Fruit fly (Drosophila melanogaster) whole organism, embryonic: Measurements from ENCODE around the gene Ubi-p5E.

Experiments used
- Aef1 ChIP-seq: fragments of 200-800 bp; sonication (Bioruptor generic); IDR thresholded peaks from 3 replicates; pipeline ENCODE4 v1.3.6; 2022; ENCODE audit warnings: missing biosample characterization, missing genetic modification characterization
- Antp ChIP-seq: fragments of 200-800 bp; sonication (Bioruptor generic); optimal IDR thresholded peaks from 3 replicates; lab custom pipeline; 2016; ENCODE audit warnings: missing biosample characterization, missing genetic modification characterization
- CG10321 ChIP-seq: fragments of 200-800 bp; sonication (Bioruptor generic); IDR thresholded peaks from 2 replicates; pipeline ENCODE4 v1.3.6; 2022; ENCODE audit warnings: missing biosample characterization, missing genetic modification characterization
- CG12155 ChIP-seq: fragments of 200-800 bp; sonication (Bioruptor generic); optimal IDR thresholded peaks from 3 replicates; lab custom pipeline; 2016; ENCODE audit warnings: missing biosample characterization, missing genetic modification characterization
- CG1529 ChIP-seq: fragments of 200-800 bp; sonication (Bioruptor generic); optimal IDR thresholded peaks from 3 replicates; lab custom pipeline; 2018; ENCODE audit warnings: missing biosample characterization, missing genetic modification characterization
- CG15514 ChIP-seq: fragments of 200-800 bp; sonication (Bioruptor generic); optimal IDR thresholded peaks from 3 replicates; lab custom pipeline; 2017; ENCODE audit warnings: missing biosample characterization, missing genetic modification characterization, mild to moderate bottlenecking, moderate library complexity, missing genetic modification reagents
- CG1647 ChIP-seq: fragments of 200-800 bp; sonication (Bioruptor generic); optimal IDR thresholded peaks from 3 replicates; lab custom pipeline; 2016; ENCODE audit warnings: missing biosample characterization, missing genetic modification characterization
- CG17802 ChIP-seq: fragments of 200-800 bp; sonication (Bioruptor generic); optimal IDR thresholded peaks from 2 replicates; lab custom pipeline; 2018; ENCODE audit warnings: missing biosample characterization, mild to moderate bottlenecking, missing genetic modification characterization, moderate library complexity
- CG18599 ChIP-seq: fragments of 200-800 bp; sonication (Bioruptor generic); optimal IDR thresholded peaks from 3 replicates; lab custom pipeline; 2017; ENCODE audit warnings: missing biosample characterization, missing genetic modification characterization, mild to moderate bottlenecking, moderate library complexity, missing genetic modification reagents
- CG3065 ChIP-seq: fragments of 200-800 bp; sonication (Bioruptor generic); optimal IDR thresholded peaks from 2 replicates; lab custom pipeline; 2016; ENCODE audit warnings: missing biosample characterization, missing genetic modification characterization
- CG5953 ChIP-seq: fragments of 200-800 bp; sonication (Bioruptor generic); IDR thresholded peaks from 2 replicates; pipeline ENCODE4 v1.3.6; 2022; ENCODE audit warnings: missing biosample characterization, missing genetic modification characterization
- CG8281 ChIP-seq: fragments of 200-800 bp; sonication (Bioruptor generic); optimal IDR thresholded peaks from 2 replicates; lab custom pipeline; 2018; ENCODE audit warnings: missing biosample characterization, mild to moderate bottlenecking, missing genetic modification characterization, moderate library complexity
- CG8359 ChIP-seq: fragments of 200-800 bp; sonication (Bioruptor generic); optimal IDR thresholded peaks from 2 replicates; lab custom pipeline; 2017; ENCODE audit warnings: missing biosample characterization, mild to moderate bottlenecking, missing genetic modification characterization, borderline replicate concordance
- Chrac-16 ChIP-seq: fragments of 200-800 bp; sonication (Bioruptor generic); optimal IDR thresholded peaks from 3 replicates; lab custom pipeline; 2016; ENCODE audit warnings: missing biosample characterization, missing genetic modification characterization
- E2f2 ChIP-seq: fragments of 200-800 bp; sonication (Bioruptor generic); IDR thresholded peaks from 2 replicates; pipeline ENCODE4 v1.3.6; 2022; ENCODE audit warnings: missing biosample characterization, missing genetic modification characterization
- Eip74EF ChIP-seq, 2 experiments: fragments of 200-800 bp in 1 of 2; fragments of >200 bp in 1 of 2; sonication (Bioruptor generic) in 1 of 2; optimal IDR thresholded peaks; 2 replicates each; lab custom pipeline; 2017 to 2019; ENCODE audit warnings: missing biosample characterization in 2 of 2, missing genetic modification characterization in 2 of 2, mild to moderate bottlenecking in 1 of 2, moderate library complexity in 1 of 2
- Elba2 ChIP-seq: fragments of 200-800 bp; sonication (Bioruptor generic); optimal IDR thresholded peaks from 3 replicates; lab custom pipeline; 2016; ENCODE audit warnings: missing biosample characterization, missing genetic modification characterization
- Ets65A ChIP-seq: fragments of 200-800 bp; sonication (Bioruptor generic); peaks from one replicate; lab custom pipeline; 2016; ENCODE audit warnings: missing biosample characterization, missing genetic modification characterization
- Fer3 ChIP-seq: fragments of 200-800 bp; sonication (Bioruptor generic); optimal IDR thresholded peaks from 2 replicates; lab custom pipeline; 2018; ENCODE audit warnings: missing biosample characterization, mild to moderate bottlenecking, missing genetic modification characterization, moderate library complexity
- H2.0 ChIP-seq: fragments of 200-800 bp; sonication (Bioruptor generic); IDR thresholded peaks from 2 replicates; pipeline ENCODE4 v1.3.6; 2022; ENCODE audit warnings: missing biosample characterization, missing genetic modification characterization
- HHEX ChIP-seq: fragments of 200-800 bp; sonication (Bioruptor generic); optimal IDR thresholded peaks from 3 replicates; lab custom pipeline; 2017; ENCODE audit warnings: missing biosample characterization, mild to moderate bottlenecking, missing genetic modification characterization, missing genetic modification reagents
- Hey ChIP-seq: fragments of 200-800 bp; sonication (Bioruptor generic); optimal IDR thresholded peaks from 3 replicates; lab custom pipeline; 2018; ENCODE audit warnings: missing biosample characterization, mild to moderate bottlenecking, missing genetic modification characterization
- Jarid2 ChIP-seq: fragments of 200-800 bp; sonication (Bioruptor generic); optimal IDR thresholded peaks from 3 replicates; lab custom pipeline; 2017; ENCODE audit warnings: mild to moderate bottlenecking, missing biosample characterization, missing genetic modification reagents, missing genetic modification characterization
- MESR4 ChIP-seq: fragments of 200-800 bp; sonication (Bioruptor generic); optimal IDR thresholded peaks from 2 replicates; lab custom pipeline; 2018; ENCODE audit warnings: missing biosample characterization, mild to moderate bottlenecking, missing genetic modification characterization, moderate library complexity
- TFAM ChIP-seq: fragments of 200-800 bp; sonication (Bioruptor generic); optimal IDR thresholded peaks from 2 replicates; lab custom pipeline; 2017; ENCODE audit warnings: missing biosample characterization, missing genetic modification characterization, inconsistent platforms
- Usf ChIP-seq: fragments of 200-800 bp; sonication (Bioruptor generic); optimal IDR thresholded peaks from 2 replicates; lab custom pipeline; 2017; ENCODE audit warnings: missing genotype, missing biosample characterization, missing genetic modification characterization
- Xrp1 ChIP-seq: fragments of 200-800 bp; sonication (Bioruptor generic); IDR thresholded peaks from 2 replicates; pipeline ENCODE4 v1.3.6; 2022; ENCODE audit warnings: missing biosample characterization, missing genetic modification characterization
- amos ChIP-seq: fragments of 200-800 bp; sonication (Bioruptor generic); IDR thresholded peaks from 2 replicates; pipeline ENCODE4 v1.3.6; 2022; ENCODE audit warnings: missing biosample characterization, missing genetic modification characterization; ENCODE audit not compliant: partially characterized antibody
- br ChIP-seq: fragments of >200 bp; optimal IDR thresholded peaks from 2 replicates; lab custom pipeline; 2017
- cg ChIP-seq: fragments of 200-800 bp; sonication (Bioruptor generic); optimal IDR thresholded peaks from 3 replicates; lab custom pipeline; 2019; ENCODE audit warnings: missing biosample characterization, mild to moderate bottlenecking, missing genetic modification characterization, moderate library complexity
- chn ChIP-seq: fragments of 200-800 bp; sonication (Bioruptor generic); optimal IDR thresholded peaks from 2 replicates; lab custom pipeline; 2016; ENCODE audit warnings: missing biosample characterization, missing genetic modification characterization
- ci ChIP-seq: fragments of 200-800 bp; sonication (Bioruptor generic); IDR thresholded peaks from 3 replicates; pipeline ENCODE4 v1.3.6; 2022; ENCODE audit warnings: missing biosample characterization, missing genetic modification characterization
- crol ChIP-seq: fragments of 200-800 bp; sonication (Bioruptor generic); IDR thresholded peaks from 2 replicates; pipeline ENCODE4 v1.3.6; 2022; ENCODE audit warnings: missing biosample characterization, missing genetic modification characterization
- crp ChIP-seq, 2 experiments: fragments of 200-800 bp; sonication (Bioruptor generic); optimal IDR thresholded peaks; 2 replicates in 1 of 2; 3 replicates in 1 of 2; lab custom pipeline; 2017; ENCODE audit warnings: missing biosample characterization in 2 of 2, missing genetic modification characterization in 2 of 2, mild to moderate bottlenecking in 1 of 2, moderate library complexity in 1 of 2
- da ChIP-seq: fragments of 200-800 bp; sonication (Bioruptor generic); optimal IDR thresholded peaks from 2 replicates; lab custom pipeline; 2016; ENCODE audit warnings: missing biosample characterization, missing genetic modification characterization
- dimm ChIP-seq: fragments of 200-800 bp; sonication (Bioruptor generic); IDR thresholded peaks from 2 replicates; pipeline ENCODE4 v1.3.6; 2022; ENCODE audit warnings: missing biosample characterization, missing genetic modification characterization
- dm ChIP-seq: fragments of 200-800 bp; sonication (Bioruptor generic); optimal IDR thresholded peaks from 3 replicates; lab custom pipeline; 2016; ENCODE audit warnings: missing biosample characterization, missing genetic modification characterization
- ind ChIP-seq: fragments of 200-800 bp; sonication (Bioruptor generic); optimal IDR thresholded peaks from 3 replicates; lab custom pipeline; 2016; ENCODE audit warnings: missing biosample characterization, missing genetic modification characterization
- insv ChIP-seq, 2 experiments: fragments of 200-800 bp; sonication (Bioruptor generic); optimal IDR thresholded peaks; 3 replicates each; lab custom pipeline; 2016 to 2018; ENCODE audit warnings: missing biosample characterization in 2 of 2, missing genetic modification characterization in 2 of 2
- nerfin-1 ChIP-seq: fragments of 200-800 bp; sonication (Bioruptor generic); optimal IDR thresholded peaks from 3 replicates; lab custom pipeline; 2019; ENCODE audit warnings: missing biosample characterization, mild to moderate bottlenecking, missing genetic modification characterization, moderate library complexity
- odd ChIP-seq: fragments of 200-800 bp; sonication (Bioruptor generic); optimal IDR thresholded peaks from 2 replicates; lab custom pipeline; 2017; ENCODE audit warnings: missing biosample characterization, mild to moderate bottlenecking, missing genetic modification characterization
- pho ChIP-seq: fragments of 200-800 bp; sonication (Bioruptor generic); optimal IDR thresholded peaks from 2 replicates; lab custom pipeline; 2016; ENCODE audit warnings: missing biosample characterization, missing genetic modification characterization
- pnt ChIP-seq: fragments of 200-800 bp; sonication (Bioruptor generic); optimal IDR thresholded peaks from 3 replicates; lab custom pipeline; 2016; ENCODE audit warnings: missing biosample characterization, missing genetic modification characterization
- sc ChIP-seq, 3 experiments: fragments of >200 bp in 2 of 3; fragments of 200-800 bp in 1 of 3; sonication (Bioruptor generic) in 1 of 3; optimal IDR thresholded peaks; 2 replicates in 2 of 3; 3 replicates in 1 of 3; lab custom pipeline; 2017; ENCODE audit warnings: mild to moderate bottlenecking in 1 of 3, missing biosample characterization in 1 of 3, missing genetic modification characterization in 1 of 3, missing genetic modification reagents in 1 of 3
- seq ChIP-seq: fragments of 200-800 bp; sonication (Bioruptor generic); IDR thresholded peaks from 2 replicates; pipeline ENCODE4 v1.3.6; 2022; ENCODE audit warnings: missing biosample characterization, missing genetic modification characterization
- usp ChIP-seq: fragments of >200 bp; optimal IDR thresholded peaks from 2 replicates; lab custom pipeline; 2017; ENCODE audit warnings: missing biosample characterization, missing genetic modification characterization
- wdn ChIP-seq: fragments of 200-800 bp; sonication (Bioruptor generic); IDR thresholded peaks from 2 replicates; pipeline ENCODE4 v1.3.6; 2022; ENCODE audit warnings: missing biosample characterization, missing genetic modification characterization
- wek ChIP-seq: fragments of 200-800 bp; sonication (Bioruptor generic); optimal IDR thresholded peaks from 3 replicates; lab custom pipeline; 2018; ENCODE audit warnings: missing biosample characterization, mild to moderate bottlenecking, missing genetic modification characterization, moderate library complexity
- zen ChIP-seq: fragments of 200-800 bp; sonication (Bioruptor generic); optimal IDR thresholded peaks from 3 replicates; lab custom pipeline; 2018; ENCODE audit warnings: missing biosample characterization, mild to moderate bottlenecking, missing genetic modification characterization, moderate library complexity

The Ubi-p5E gene

dm6 chrX:6255414-6255915 lies 24.0 kb downstream of the Ubi-p5E start, which contains the start of the genes Rbcn-3A and Spx (continued):
- TF ChIP-seq Antp, result no peak
- TF ChIP-seq pho (GFP tag; lab: Kevin White, UChicago), result no peak
- no peak for TF ChIP-seq seq
- no peak for TF ChIP-seq CG17802
- no peak for TF ChIP-seq CG12155 (GFP tag; lab: Kevin White, UChicago)
- no peak for TF ChIP-seq CG8359
- no peak for TF ChIP-seq TFAM (GFP tag; lab: Kevin White, UChicago)
- TF ChIP-seq wdn, result no peak
- no peak for TF ChIP-seq Chrac-16 (GFP tag; lab: Kevin White, UChicago)
- TF ChIP-seq CG1529 (GFP tag; lab: Kevin White, UChicago), result no peak
- no peak for TF ChIP-seq HHEX (GFP tag; lab: Kevin White, UChicago)
- TF ChIP-seq Fer3, result no peak

DNA sequence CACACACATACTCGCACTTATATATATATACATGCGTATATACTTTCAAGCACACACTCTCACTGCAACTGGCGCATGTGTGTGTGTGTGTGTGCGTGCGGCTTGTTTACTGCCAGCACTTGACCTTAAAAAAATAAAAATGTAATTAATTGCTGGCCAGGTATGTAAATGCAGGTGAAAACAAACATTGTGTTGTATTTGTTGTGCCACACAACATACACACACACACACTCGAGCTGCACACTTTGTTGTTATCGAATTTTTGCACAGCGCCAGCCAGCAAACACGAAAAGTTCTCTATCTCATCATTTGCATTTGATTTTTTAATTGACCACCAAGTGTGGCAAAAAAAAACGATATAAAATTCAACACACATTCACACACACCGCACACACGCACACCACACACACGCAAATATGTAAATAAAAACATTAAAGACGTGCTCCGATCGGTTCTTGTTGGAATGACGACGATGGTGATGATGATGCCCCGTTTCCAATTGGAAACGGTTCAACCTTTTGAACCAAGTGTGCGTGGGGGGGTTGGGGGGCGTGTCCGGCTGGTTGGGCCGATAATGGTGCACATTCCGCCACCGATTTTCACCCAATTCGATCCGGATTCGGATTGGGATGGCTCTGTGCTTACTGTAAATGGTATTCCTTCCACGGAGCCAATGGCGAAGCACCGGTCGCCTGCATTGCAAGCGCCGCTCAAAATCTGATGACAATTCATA lies 24.7 kb downstream of the Ubi-p5E start:
- no peak for TF ChIP-seq crp (GFP tag; optimal IDR thresholded peaks at IDR 0.05; lab: Kevin White, UChicago)
- TF ChIP-seq Hey (tag; lab: Kevin White, UChicago), result no peak
- TF ChIP-seq amos (GFP tag; lab: Robert Waterston, UW), result no peak
- peak; percentile 83 for TF ChIP-seq Elba2 (GFP tag; lab: Kevin White, UChicago)
- no peak for TF ChIP-seq Ets65A (GFP tag; lab: Kevin White, UChicago)
- TF ChIP-seq CG3065 (GFP tag; lab: Kevin White, UChicago), result no peak
- peak; percentile 19 for TF ChIP-seq nerfin-1 (tag; lab: Kevin White, UChicago)
- TF ChIP-seq da (GFP tag; lab: Kevin White, UChicago), result no peak
- TF ChIP-seq zen (tag; lab: Kevin White, UChicago), result no peak
- TF ChIP-seq CG15514 (GFP tag; lab: Kevin White, UChicago), result no peak
- no peak for TF ChIP-seq usp (GFP tag; lab: Kevin White, UChicago)
- TF ChIP-seq CG1647, result no peak
- no peak for TF ChIP-seq dimm (GFP tag; lab: Robert Waterston, UW)
- no peak for TF ChIP-seq CG8281 (tag; lab: Kevin White, UChicago)
- TF ChIP-seq cg (GFP tag; lab: Kevin White, UChicago), result peak; percentile 77
- TF ChIP-seq pnt (GFP tag; lab: Kevin White, UChicago), result no peak
- no peak for TF ChIP-seq Aef1 (GFP tag; lab: Robert Waterston, UW)
- TF ChIP-seq Eip74EF (GFP tag; optimal IDR thresholded peaks at IDR 0.05; lab: Kevin White, UChicago), result no peak
- TF ChIP-seq MESR4 (GFP tag; lab: Kevin White, UChicago), result peak; percentile 30
- TF ChIP-seq ci (GFP tag; lab: Robert Waterston, UW), result peak; percentile 25; the same call in 1 of the 3 replicates
- TF ChIP-seq pho (GFP tag; lab: Kevin White, UChicago), result no peak
- no peak for TF ChIP-seq CG18599 (GFP tag; lab: Kevin White, UChicago)
- no peak for TF ChIP-seq sc (optimal IDR thresholded peaks at IDR 0.05; lab: Kevin White, UChicago)
- no peak for TF ChIP-seq sc (GFP tag; optimal IDR thresholded peaks at IDR 0.05; lab: Kevin White, UChicago)
- TF ChIP-seq H2.0 (GFP tag; lab: Robert Waterston, UW), result no peak
- TF ChIP-seq chn, result no peak
- TF ChIP-seq CG10321 (GFP tag; lab: Robert Waterston, UW), result no peak
- no peak for TF ChIP-seq dm (GFP tag; lab: Kevin White, UChicago)
- TF ChIP-seq crol, result peak; percentile 67
- no peak for TF ChIP-seq Usf (GFP tag; lab: Kevin White, UChicago)
- TF ChIP-seq E2f2 (GFP tag; lab: Robert Waterston, UW), result no peak
- peak; percentile 84 to 95 for TF ChIP-seq insv (GFP tag; optimal IDR thresholded peaks at IDR 0.05; lab: Kevin White, UChicago)
- no peak for TF ChIP-seq ind (GFP tag; lab: Kevin White, UChicago)
- TF ChIP-seq Jarid2 (GFP tag; lab: Kevin White, UChicago), result peak; percentile 4
- TF ChIP-seq Xrp1 (GFP tag; lab: Robert Waterston, UW), result no peak
- TF ChIP-seq wek, result no peak
- no peak for TF ChIP-seq odd (GFP tag; lab: Kevin White, UChicago)
- TF ChIP-seq CG5953 (GFP tag; lab: Robert Waterston, UW), result no peak
- TF ChIP-seq br (lab: Kevin White, UChicago), result no peak
